Worm (Caenorhabditis elegans) whole organism, L1 larva: ENCODE results near the gene H13N06.7.
A peak's percentile ranks its signal among the peaks of the same experiment; 100 is the strongest.

ENCODE experiments used
- alr-1 ChIP-seq: fragments of 200-800 bp; sonication (Bioruptor generic); optimal IDR thresholded peaks from 2 replicates; lab custom pipeline; 2018; ENCODE audit warnings: borderline replicate concordance, mild to moderate bottlenecking, missing genetic modification characterization, missing compliant biosample characterization
- blmp-1 ChIP-seq: fragments of 150-350 bp; optimal IDR thresholded peaks from 2 replicates; lab custom pipeline; 2014; ENCODE audit warnings: missing biosample characterization, missing genetic modification characterization
- ceh-8 ChIP-seq: fragments of 200-800 bp; sonication (Bioruptor generic); optimal IDR thresholded peaks from 2 replicates; lab custom pipeline; 2018; ENCODE audit warnings: mild to moderate bottlenecking, missing genetic modification characterization, moderate library complexity, missing compliant biosample characterization
- ceh-88 ChIP-seq: fragments of 200-800 bp; sonication (Bioruptor generic); IDR thresholded peaks from 2 replicates; pipeline ENCODE4 v1.3.6; 2022; ENCODE audit warnings: missing genetic modification characterization, missing compliant biosample characterization
- ces-1 ChIP-seq: fragments of 150-350 bp; optimal IDR thresholded peaks from 2 replicates; lab custom pipeline; 2014; ENCODE audit warnings: missing biosample characterization, missing genetic modification reagents, missing genetic modification characterization
- efl-1 ChIP-seq, 4 experiments: fragments of 150-350 bp; optimal IDR thresholded peaks in 3 of 4; peaks in 1 of 4; 1 replicate in 1 of 4; 2 replicates in 3 of 4; lab custom pipeline; 2014; ENCODE audit warnings: missing biosample characterization in 2 of 4, missing genetic modification characterization in 2 of 4, missing genetic modification reagents in 2 of 4
- efl-3 ChIP-seq: fragments of 200-800 bp; sonication (Bioruptor generic); optimal IDR thresholded peaks from 2 replicates; lab custom pipeline; 2018; ENCODE audit warnings: mild to moderate bottlenecking, missing genetic modification characterization, missing compliant biosample characterization
- elt-2 ChIP-seq: sonication (generic microtip); optimal IDR thresholded peaks from 2 replicates; lab custom pipeline; 2016; ENCODE audit warnings: missing genetic modification characterization, mild to moderate bottlenecking, inconsistent platforms, missing compliant biosample characterization, missing genetic modification reagents
- ets-5 ChIP-seq: fragments of 200-800 bp; sonication (Bioruptor generic); IDR thresholded peaks from 2 replicates; pipeline ENCODE4 v1.3.6; 2022; ENCODE audit warnings: missing genetic modification characterization, missing compliant biosample characterization
- fkh-10 ChIP-seq: sonication (generic microtip); optimal IDR thresholded peaks from 2 replicates; lab custom pipeline; 2017; ENCODE audit warnings: missing biosample characterization, missing genetic modification reagents, missing genetic modification characterization
- fkh-8 ChIP-seq: sonication (generic microtip); optimal IDR thresholded peaks from 2 replicates; lab custom pipeline; 2016; ENCODE audit warnings: mild to moderate bottlenecking, missing genetic modification characterization, missing compliant biosample characterization
- isw-1 ChIP-seq: fragments of 200-800 bp; sonication (Bioruptor generic); IDR thresholded peaks from 2 replicates; pipeline ENCODE4 v1.3.6; 2022; ENCODE audit warnings: missing genetic modification characterization, missing compliant biosample characterization
- jun-1 ChIP-seq: fragments of 150-350 bp; optimal IDR thresholded peaks from 2 replicates; lab custom pipeline; 2014; ENCODE audit warnings: missing biosample characterization, missing genetic modification reagents, missing genetic modification characterization
- lin-13 ChIP-seq: fragments of 150-350 bp; optimal IDR thresholded peaks from 2 replicates; lab custom pipeline; 2014; ENCODE audit warnings: missing biosample characterization, missing genetic modification reagents, missing genetic modification characterization
- lin-14 ChIP-seq: fragments of 200-800 bp; sonication (Bioruptor generic); optimal IDR thresholded peaks from 2 replicates; lab custom pipeline; 2018; ENCODE audit warnings: mild to moderate bottlenecking, missing genetic modification characterization, moderate library complexity, missing compliant biosample characterization
- lsy-2 ChIP-seq, 2 experiments: fragments of 150-350 bp; optimal IDR thresholded peaks; 2 replicates each; lab custom pipeline; 2014; ENCODE audit warnings: missing biosample characterization in 2 of 2, missing genetic modification characterization in 2 of 2
- mab-9 ChIP-seq: fragments of 200-800 bp; sonication (Bioruptor generic); IDR thresholded peaks from 2 replicates; pipeline ENCODE4 v1.3.6; 2022; ENCODE audit warnings: missing genetic modification reagents, missing genetic modification characterization, missing compliant biosample characterization
- mep-1 ChIP-seq: fragments of 150-350 bp; optimal IDR thresholded peaks from 2 replicates; lab custom pipeline; 2014; ENCODE audit warnings: missing biosample characterization, missing genetic modification characterization
- nhr-12 ChIP-seq: sonication (generic microtip); optimal IDR thresholded peaks from 2 replicates; lab custom pipeline; 2017; ENCODE audit warnings: missing biosample characterization, missing genetic modification characterization
- nhr-19 ChIP-seq: fragments of 200-800 bp; sonication (Bioruptor generic); conservative IDR thresholded peaks from 2 replicates; pipeline ENCODE4 v1.3.6; 2022; ENCODE audit warnings: missing genetic modification characterization, missing compliant biosample characterization
- nhr-28 ChIP-seq: fragments of 150-350 bp; optimal IDR thresholded peaks from 2 replicates; lab custom pipeline; 2014; ENCODE audit warnings: missing biosample characterization, missing genetic modification characterization
- nhr-85 ChIP-seq: sonication (generic microtip); peaks from one replicate; lab custom pipeline; 2016; ENCODE audit warnings: missing genetic modification characterization, inconsistent platforms, missing compliant biosample characterization
- nhr-90 ChIP-seq: sonication (generic microtip); optimal IDR thresholded peaks from 2 replicates; lab custom pipeline; 2016; ENCODE audit warnings: mild to moderate bottlenecking, missing genetic modification characterization, missing compliant biosample characterization; ENCODE audit not compliant: poor library complexity
- pax-3 ChIP-seq: fragments of 200-800 bp; sonication (Bioruptor generic); optimal IDR thresholded peaks from 2 replicates; lab custom pipeline; 2018; ENCODE audit warnings: mild to moderate bottlenecking, missing genetic modification characterization, moderate library complexity, missing compliant biosample characterization
- pqm-1 ChIP-seq: sonication (generic microtip); optimal IDR thresholded peaks from 3 replicates; lab custom pipeline; 2017; ENCODE audit warnings: missing biosample characterization, missing genetic modification characterization
- skn-1 ChIP-seq: fragments of 150-350 bp; optimal IDR thresholded peaks from 2 replicates; lab custom pipeline; 2014; ENCODE audit warnings: missing biosample characterization, missing genetic modification characterization
- snpc-4 ChIP-seq: fragments of 150-350 bp; optimal IDR thresholded peaks from 2 replicates; lab custom pipeline; 2014; ENCODE audit warnings: missing biosample characterization, missing genetic modification characterization
- snu-23 ChIP-seq: sonication (generic microtip); optimal IDR thresholded peaks from 2 replicates; lab custom pipeline; 2016; ENCODE audit warnings: missing genetic modification characterization, missing compliant biosample characterization
- sptf-1 ChIP-seq: fragments of 150-350 bp; optimal IDR thresholded peaks from 2 replicates; lab custom pipeline; 2014; ENCODE audit warnings: missing biosample characterization, missing genetic modification characterization
- swsn-7 ChIP-seq: sonication (generic microtip); optimal IDR thresholded peaks from 2 replicates; lab custom pipeline; 2016; ENCODE audit warnings: missing genetic modification characterization, missing compliant biosample characterization
- vab-15 ChIP-seq: sonication (generic microtip); optimal IDR thresholded peaks from 2 replicates; lab custom pipeline; 2017; ENCODE audit warnings: missing genotype, mild to moderate bottlenecking, missing genetic modification characterization, missing compliant biosample characterization
- xbp-1 ChIP-seq: sonication (generic microtip); optimal IDR thresholded peaks from 2 replicates; lab custom pipeline; 2016; ENCODE audit warnings: missing genetic modification characterization, missing compliant biosample characterization
- zag-1 ChIP-seq: fragments of 150-350 bp; optimal IDR thresholded peaks from 2 replicates; lab custom pipeline; 2014; ENCODE audit warnings: missing biosample characterization, missing genetic modification characterization
- zip-4 ChIP-seq: fragments of 200-800 bp; sonication (Bioruptor generic); optimal IDR thresholded peaks from 2 replicates; lab custom pipeline; 2018; ENCODE audit warnings: mild to moderate bottlenecking, missing genetic modification characterization, moderate library complexity, missing compliant biosample characterization
- ztf-11 ChIP-seq, 2 experiments: sonication (generic microtip); optimal IDR thresholded peaks; 2 replicates each; lab custom pipeline; 2016 to 2017; ENCODE audit warnings: missing genetic modification characterization in 2 of 2, missing biosample characterization in 1 of 2, missing compliant biosample characterization in 1 of 2
- ztf-4 ChIP-seq: fragments of 150-350 bp; optimal IDR thresholded peaks from 2 replicates; lab custom pipeline; 2014; ENCODE audit warnings: missing biosample characterization, missing genetic modification characterization

Gene H13N06.7

DNA sequence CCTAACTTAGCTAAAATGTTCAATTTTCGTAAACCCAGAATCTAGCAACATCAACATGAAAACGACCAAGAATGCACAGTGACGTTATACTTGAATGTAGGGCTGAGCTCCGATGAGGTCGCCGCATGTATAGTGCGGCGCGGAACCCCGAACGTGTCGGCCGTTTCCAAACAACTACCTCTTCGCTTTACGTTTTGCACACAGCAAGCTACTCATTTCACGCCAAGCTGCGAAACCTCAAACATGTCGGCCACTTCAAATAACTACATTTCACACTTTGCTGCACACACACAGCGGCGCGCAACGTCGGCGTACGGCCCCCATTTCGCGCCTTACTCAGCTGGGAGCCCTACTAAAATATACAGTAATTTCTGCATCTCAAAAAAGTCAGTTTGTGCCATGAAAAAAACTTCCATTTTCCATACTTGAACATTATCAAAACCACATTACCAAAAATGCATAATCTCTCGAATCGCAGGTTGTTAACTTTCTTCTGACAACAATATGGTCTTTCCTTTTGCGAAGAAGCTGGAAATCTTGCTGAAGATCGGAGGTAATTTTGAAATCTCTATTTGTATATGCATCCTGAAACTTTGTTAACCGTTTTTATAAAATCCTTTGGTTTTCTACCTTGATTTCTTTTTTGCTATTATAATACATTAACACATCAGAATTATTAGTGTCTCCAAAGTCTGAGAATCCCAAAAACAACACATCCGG is at the start of gene H13N06.7:
TSS of gene H13N06.7 (plus strand) at position 670 of the 720 bp plus-strand sequence.
- TF ChIP-seq lsy-2 (tag; optimal IDR thresholded peaks at IDR 0.05; lab: Kevin White, UChicago) (no peak), snpc-4 (tag; lab: Kevin White, UChicago) (peak; percentile 1)

DNA sequence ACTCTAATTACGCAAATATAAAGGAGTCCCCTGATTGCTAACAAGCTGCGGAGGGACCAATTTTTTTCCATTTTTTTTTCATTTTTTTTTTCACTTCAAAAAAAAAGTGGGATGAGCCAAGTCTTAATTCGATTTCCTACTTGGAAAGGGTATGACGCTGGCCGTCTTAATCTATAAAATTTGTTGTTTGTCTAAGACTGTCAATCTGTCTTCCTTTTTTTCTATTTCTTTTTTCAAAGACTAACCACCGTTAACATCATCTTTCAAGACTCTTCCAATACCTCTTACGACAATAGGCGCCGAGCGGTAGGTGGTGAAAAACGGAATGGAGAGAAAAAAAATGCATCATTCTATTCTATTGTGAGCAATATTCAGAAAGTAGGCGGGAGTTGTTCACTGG is 37.9 kb upstream of the H13N06.7 start:
- TF ChIP-seq zip-4 (GFP tag; lab: Kevin White, UChicago): no peak
- no peak for TF ChIP-seq pax-3
- TF ChIP-seq ces-1: no peak
- TF ChIP-seq snu-23: no peak
- TF ChIP-seq lin-14 (GFP tag; lab: Kevin White, UChicago): no peak
- TF ChIP-seq nhr-28 (tag; lab: Kevin White, UChicago): no peak
- TF ChIP-seq fkh-8 (tag; lab: Kevin White, UChicago): no peak
- TF ChIP-seq nhr-85 (tag; lab: Kevin White, UChicago): no peak
- TF ChIP-seq efl-3 (GFP tag; lab: Kevin White, UChicago): no peak
- no peak for TF ChIP-seq ceh-88 (GFP tag; lab: Robert Waterston, UW)
- no peak for TF ChIP-seq swsn-7 (tag; lab: Kevin White, UChicago)
- TF ChIP-seq vab-15 (tag; lab: Kevin White, UChicago): no peak
- TF ChIP-seq fkh-10 (GFP tag; lab: Kevin White, UChicago): no peak
- no peak for TF ChIP-seq lsy-2 (tag; optimal IDR thresholded peaks at IDR 0.05; lab: Kevin White, UChicago)
- TF ChIP-seq skn-1 (tag; lab: Kevin White, UChicago): no peak
- TF ChIP-seq nhr-90 (tag; lab: Kevin White, UChicago): no peak
- TF ChIP-seq zag-1 (tag; lab: Kevin White, UChicago): no peak
- no peak for TF ChIP-seq xbp-1 (tag; lab: Kevin White, UChicago)

DNA sequence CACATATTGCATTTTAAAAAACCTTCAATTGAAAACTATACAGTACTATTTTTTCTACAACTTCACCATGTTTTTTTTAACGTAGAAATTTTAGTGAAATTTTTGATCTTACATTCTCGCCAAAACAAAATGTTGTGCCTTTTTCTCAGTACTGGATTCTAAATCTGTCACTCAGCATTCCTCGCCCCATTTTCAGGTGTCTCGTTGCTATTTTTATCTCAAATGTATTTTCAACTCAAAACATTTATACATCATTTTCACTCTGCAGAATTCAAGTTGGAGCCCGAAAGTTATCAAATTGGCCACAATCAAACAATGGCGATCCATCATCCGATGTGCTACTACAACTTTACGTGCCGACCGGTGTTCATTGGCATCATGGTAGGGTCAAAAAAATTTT is 36.9 kb upstream of the H13N06.7 start, which contains the start of gene sprr-1:
TSS of gene sprr-1 (plus strand) at position 269 of the 400 bp plus-strand sequence.
- TF ChIP-seq mab-9 (GFP tag; lab: Robert Waterston, UW): no peak
- no peak for TF ChIP-seq nhr-19 (GFP tag; lab: Robert Waterston, UW)
- TF ChIP-seq ets-5 (GFP tag; lab: Robert Waterston, UW): no peak
- TF ChIP-seq zag-1 (tag; lab: Kevin White, UChicago): no peak
- no peak for TF ChIP-seq lin-13 (GFP tag; lab: Kevin White, UChicago)
- no peak for TF ChIP-seq mep-1 (tag; lab: Kevin White, UChicago)
- TF ChIP-seq jun-1: no peak
- no peak for TF ChIP-seq zip-4 (GFP tag; lab: Kevin White, UChicago)
- no peak for TF ChIP-seq isw-1 (GFP tag; lab: Robert Waterston, UW)
- TF ChIP-seq ceh-8 (GFP tag; lab: Kevin White, UChicago): no peak
- no peak for TF ChIP-seq elt-2 (tag; lab: Kevin White, UChicago)
- TF ChIP-seq sptf-1 (tag; lab: Kevin White, UChicago): no peak
- no peak for TF ChIP-seq nhr-12 (tag; lab: Kevin White, UChicago)
- no peak for TF ChIP-seq ztf-11 (tag; optimal IDR thresholded peaks at IDR 0.05; lab: Kevin White, UChicago)
- TF ChIP-seq alr-1 (tag; lab: Kevin White, UChicago): no peak
- no peak for TF ChIP-seq swsn-7 (tag; lab: Kevin White, UChicago)
- TF ChIP-seq skn-1 (tag; lab: Kevin White, UChicago): no peak
- no peak for TF ChIP-seq pqm-1
- TF ChIP-seq efl-1 (optimal IDR thresholded peaks at IDR 0.05; lab: Kevin White, UChicago): no peak
- TF ChIP-seq efl-1 (GFP tag; optimal IDR thresholded peaks at IDR 0.05 in 1 of 2; lab: Kevin White, UChicago): no peak
- TF ChIP-seq, all 84 proteins: peak for 0

DNA sequence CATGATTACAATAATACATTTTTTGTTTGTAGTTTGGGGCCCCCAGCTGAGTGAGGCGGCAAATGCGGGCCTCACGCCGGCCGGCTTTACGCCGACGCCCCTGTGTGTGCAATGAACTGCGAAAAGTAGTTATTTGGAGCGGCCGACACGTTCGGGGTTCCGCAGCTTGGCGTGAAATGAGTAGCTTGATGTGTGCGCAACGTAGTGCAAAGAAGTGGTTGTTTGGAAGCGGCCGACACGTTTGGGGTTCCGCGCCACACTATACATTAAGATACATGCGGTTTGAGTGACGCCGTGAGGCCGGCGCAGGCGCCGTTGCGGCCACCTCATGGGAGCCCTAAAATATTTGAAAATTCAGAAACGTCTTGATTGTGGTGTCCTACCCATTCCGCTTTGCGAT is 34.3 kb upstream of the H13N06.7 start:
- TF ChIP-seq swsn-7 (tag; lab: Kevin White, UChicago) (no peak), snpc-4 (tag; lab: Kevin White, UChicago) (peak; percentile 24), ztf-4 (tag; lab: Kevin White, UChicago) (no peak), blmp-1 (tag; lab: Kevin White, UChicago) (no peak)
